Fruit fly (Drosophila melanogaster): ENCODE measurements around the gene crb.
A peak's percentile ranks its signal among the peaks of the same experiment; 100 is the strongest.

crb gene

dm6 chr3R:24298534-24298936 is 3.7 kb downstream of the crb start (continued):
- TF ChIP-seq Dad (GFP tag; optimal IDR thresholded peaks at IDR 0.05) (no peak), CG10431 (GFP tag; optimal IDR thresholded peaks at IDR 0.05) (no peak), cad (GFP tag; optimal IDR thresholded peaks at IDR 0.05) (no peak), Antp (GFP tag; optimal IDR thresholded peaks at IDR 0.05) (no peak), CG7928 (GFP tag; optimal IDR thresholded peaks at IDR 0.05) (no peak), CG43689 (GFP tag; IDR thresholded peaks at IDR 0.05) (no peak), zfh1 (GFP tag; IDR thresholded peaks at IDR 0.05) (no peak), bowl (GFP tag; IDR thresholded peaks at IDR 0.05) (no peak), Eip74EF (GFP tag; optimal IDR thresholded peaks at IDR 0.05) (peak in 1 of 2 experiments; percentile 36), Ravus (GFP tag; IDR thresholded peaks at IDR 0.05) (no peak), HHEX (GFP tag; optimal IDR thresholded peaks at IDR 0.05) (peak; percentile 2), CG12071 (GFP tag; optimal IDR thresholded peaks at IDR 0.05) (peak; percentile 23), scrt (GFP tag; optimal IDR thresholded peaks at IDR 0.05) (no peak), Tbp (GFP tag; optimal IDR thresholded peaks at IDR 0.05) (no peak), da (GFP tag; optimal IDR thresholded peaks at IDR 0.05) (no peak), Mes4 (GFP tag; optimal IDR thresholded peaks at IDR 0.05) (no peak), phol (tag; optimal IDR thresholded peaks at IDR 0.05) (peak; percentile 54), jumu (GFP tag; optimal IDR thresholded peaks at IDR 0.05) (no peak), sens (GFP tag) (peak; percentile 86), CG7839 (tag; optimal IDR thresholded peaks at IDR 0.05) (peak; percentile 16), CG15514 (GFP tag; optimal IDR thresholded peaks at IDR 0.05) (no peak), ewg (GFP tag; optimal IDR thresholded peaks at IDR 0.05) (no peak), NK7.1 (GFP tag; optimal IDR thresholded peaks at IDR 0.05) (no peak), CG31388 (GFP tag; optimal IDR thresholded peaks at IDR 0.05) (no peak), CG2875 (GFP tag; optimal IDR thresholded peaks at IDR 0.05) (peak; percentile 34), eyg (GFP tag; optimal IDR thresholded peaks at IDR 0.05) (no peak), gcm (GFP tag; optimal IDR thresholded peaks at IDR 0.05) (peak; percentile 38), CG12744 (GFP tag; optimal IDR thresholded peaks at IDR 0.05) (no peak), CG34376 (GFP tag; optimal IDR thresholded peaks at IDR 0.05) (no peak), bsh (GFP tag; optimal IDR thresholded peaks at IDR 0.05) (peak in 1 of 2 experiments; percentile 60), CG11560 (tag; IDR thresholded peaks at IDR 0.05) (no peak), caup (GFP tag; optimal IDR thresholded peaks at IDR 0.05; ENCODE audit: severe bottlenecking) (peak; percentile 17), crp (GFP tag; optimal IDR thresholded peaks at IDR 0.05) (no peak), tin (GFP tag; optimal IDR thresholded peaks at IDR 0.05) (no peak), CG30431 (GFP tag; optimal IDR thresholded peaks at IDR 0.05) (no peak), oc (tag; optimal IDR thresholded peaks at IDR 0.05) (no peak), CG32532 (GFP tag; IDR thresholded peaks at IDR 0.05) (no peak), gsb-n (tag; optimal IDR thresholded peaks at IDR 0.05) (peak; percentile 6), dati (GFP tag; IDR thresholded peaks at IDR 0.05) (no peak), z (GFP tag; IDR thresholded peaks at IDR 0.05) (no peak), CG6683 (GFP tag; optimal IDR thresholded peaks at IDR 0.05) (no peak), CG16813 (GFP tag; IDR thresholded peaks at IDR 0.05; ENCODE audit: partially characterized antibody) (no peak), CG7963 (GFP tag; IDR thresholded peaks at IDR 0.05; ENCODE audit: partially characterized antibody) (no peak), CoRest (tag; optimal IDR thresholded peaks at IDR 0.05) (peak; percentile 21), CG8359 (GFP tag; optimal IDR thresholded peaks at IDR 0.05; ENCODE audit: borderline replicate concordance) (no peak), Poxn (GFP tag; IDR thresholded peaks at IDR 0.05) (no peak), aop (GFP tag; IDR thresholded peaks at IDR 0.05) (no peak), dysf (GFP tag; IDR thresholded peaks at IDR 0.05) (no peak), danr (GFP tag; IDR thresholded peaks at IDR 0.05) (no peak), Meics (GFP tag; optimal IDR thresholded peaks at IDR 0.05) (peak; percentile 29), maf-S (GFP tag; optimal IDR thresholded peaks at IDR 0.05) (no peak)

All from whole organism, embryonic.